Worm (Caenorhabditis elegans) whole organism, L1 larva: Measurements from ENCODE around the gene C46C2.6.
A peak's percentile ranks its signal among the peaks of the same experiment; 100 is the strongest.

Experiments used
- C04F5.9 ChIP-seq: sonication (generic microtip); optimal IDR thresholded peaks from 2 replicates; lab custom pipeline; 2016; ENCODE audit warnings: missing genetic modification characterization, missing compliant biosample characterization
- C16A3.4 ChIP-seq: fragments of 150-350 bp; optimal IDR thresholded peaks from 2 replicates; lab custom pipeline; 2014; ENCODE audit warnings: missing biosample characterization, missing genetic modification characterization
- aly-2 ChIP-seq: fragments of 150-350 bp; optimal IDR thresholded peaks from 2 replicates; lab custom pipeline; 2014; ENCODE audit warnings: missing biosample characterization, missing genetic modification characterization
- ama-1 ChIP-seq: fragments of 150-350 bp; optimal IDR thresholded peaks from 2 replicates; lab custom pipeline; 2014
- blmp-1 ChIP-seq: fragments of 150-350 bp; optimal IDR thresholded peaks from 2 replicates; lab custom pipeline; 2014; ENCODE audit warnings: missing biosample characterization, missing genetic modification characterization
- ceh-8 ChIP-seq: fragments of 200-800 bp; sonication (Bioruptor generic); optimal IDR thresholded peaks from 2 replicates; lab custom pipeline; 2018; ENCODE audit warnings: mild to moderate bottlenecking, missing genetic modification characterization, moderate library complexity, missing compliant biosample characterization
- ceh-82 ChIP-seq, 3 experiments: fragments of 150-350 bp in 1 of 3; sonication (generic microtip) in 2 of 3; optimal IDR thresholded peaks; 2 replicates each; lab custom pipeline; 2014 to 2017; ENCODE audit warnings: missing biosample characterization in 3 of 3, missing genetic modification characterization in 3 of 3
- ces-1 ChIP-seq: fragments of 150-350 bp; optimal IDR thresholded peaks from 2 replicates; lab custom pipeline; 2014; ENCODE audit warnings: missing biosample characterization, missing genetic modification reagents, missing genetic modification characterization
- dpl-1 ChIP-seq, 3 experiments: fragments of 150-350 bp in 2 of 3; sonication (generic microtip) in 1 of 3; optimal IDR thresholded peaks; 2 replicates each; lab custom pipeline; 2014 to 2017; ENCODE audit warnings: missing biosample characterization in 3 of 3, missing genetic modification characterization in 3 of 3, missing genetic modification reagents in 3 of 3
- efl-1 ChIP-seq, 4 experiments: fragments of 150-350 bp; optimal IDR thresholded peaks in 3 of 4; peaks in 1 of 4; 1 replicate in 1 of 4; 2 replicates in 3 of 4; lab custom pipeline; 2014; ENCODE audit warnings: missing biosample characterization in 2 of 4, missing genetic modification characterization in 2 of 4, missing genetic modification reagents in 2 of 4
- egl-27 ChIP-seq, 2 experiments: fragments of 150-350 bp in 1 of 2; sonication (generic microtip); optimal IDR thresholded peaks; 3 replicates each; lab custom pipeline; 2017 to 2018; ENCODE audit warnings: missing biosample characterization in 2 of 2, missing genetic modification characterization in 2 of 2, missing genetic modification reagents in 2 of 2
- fkh-10 ChIP-seq: sonication (generic microtip); optimal IDR thresholded peaks from 2 replicates; lab custom pipeline; 2017; ENCODE audit warnings: missing biosample characterization, missing genetic modification reagents, missing genetic modification characterization
- fkh-4 ChIP-seq: sonication (generic microtip); optimal IDR thresholded peaks from 2 replicates; lab custom pipeline; 2016; ENCODE audit warnings: missing compliant biosample characterization, missing genetic modification characterization, borderline replicate concordance
- fkh-8 ChIP-seq: sonication (generic microtip); optimal IDR thresholded peaks from 2 replicates; lab custom pipeline; 2016; ENCODE audit warnings: mild to moderate bottlenecking, missing genetic modification characterization, missing compliant biosample characterization
- hlh-17 ChIP-seq: fragments of 200-800 bp; sonication (Bioruptor generic); optimal IDR thresholded peaks from 2 replicates; lab custom pipeline; 2018; ENCODE audit warnings: missing genetic modification characterization, mild to moderate bottlenecking, missing compliant biosample characterization, moderate library complexity, borderline replicate concordance
- isw-1 ChIP-seq: fragments of 200-800 bp; sonication (Bioruptor generic); IDR thresholded peaks from 2 replicates; pipeline ENCODE4 v1.3.6; 2022; ENCODE audit warnings: missing genetic modification characterization, missing compliant biosample characterization
- lin-15B ChIP-seq: fragments of 150-350 bp; sonication (generic microtip); optimal IDR thresholded peaks from 3 replicates; lab custom pipeline; 2014; ENCODE audit warnings: missing biosample characterization, missing genetic modification characterization
- lin-35 ChIP-seq, 2 experiments: fragments of 150-350 bp; optimal IDR thresholded peaks; 2 replicates each; lab custom pipeline; 2014; ENCODE audit warnings: missing biosample characterization in 2 of 2, missing genetic modification characterization in 2 of 2, missing genetic modification reagents in 2 of 2
- lir-3 ChIP-seq: sonication (generic microtip); optimal IDR thresholded peaks from 2 replicates; lab custom pipeline; 2016; ENCODE audit warnings: mild to moderate bottlenecking, missing genetic modification characterization, moderate library complexity, missing compliant biosample characterization; ENCODE audit not compliant: poor library complexity
- lsy-2 ChIP-seq, 2 experiments: fragments of 150-350 bp; optimal IDR thresholded peaks; 2 replicates each; lab custom pipeline; 2014; ENCODE audit warnings: missing biosample characterization in 2 of 2, missing genetic modification characterization in 2 of 2
- mdl-1 ChIP-seq, 2 experiments: fragments of 150-350 bp; optimal IDR thresholded peaks; 2 replicates each; lab custom pipeline; 2014 to 2017; ENCODE audit warnings: missing biosample characterization in 2 of 2, missing genetic modification characterization in 2 of 2, inconsistent platforms in 1 of 2
- mef-2 ChIP-seq: fragments of 150-350 bp; optimal IDR thresholded peaks from 2 replicates; lab custom pipeline; 2014; ENCODE audit warnings: missing biosample characterization, missing genetic modification characterization
- mep-1 ChIP-seq: fragments of 150-350 bp; optimal IDR thresholded peaks from 2 replicates; lab custom pipeline; 2014; ENCODE audit warnings: missing biosample characterization, missing genetic modification characterization
- nhr-11 ChIP-seq: fragments of 150-350 bp; optimal IDR thresholded peaks from 2 replicates; lab custom pipeline; 2014; ENCODE audit warnings: missing biosample characterization, missing genetic modification characterization
- nhr-12 ChIP-seq: sonication (generic microtip); optimal IDR thresholded peaks from 2 replicates; lab custom pipeline; 2017; ENCODE audit warnings: missing biosample characterization, missing genetic modification characterization
- nhr-19 ChIP-seq: fragments of 200-800 bp; sonication (Bioruptor generic); conservative IDR thresholded peaks from 2 replicates; pipeline ENCODE4 v1.3.6; 2022; ENCODE audit warnings: missing genetic modification characterization, missing compliant biosample characterization
- nhr-20 ChIP-seq: sonication (generic microtip); optimal IDR thresholded peaks from 2 replicates; lab custom pipeline; 2016; ENCODE audit warnings: mild to moderate bottlenecking, missing genetic modification characterization, missing compliant biosample characterization
- nhr-47 ChIP-seq: sonication (generic microtip); optimal IDR thresholded peaks from 2 replicates; lab custom pipeline; 2016; ENCODE audit warnings: mild to moderate bottlenecking, missing genetic modification characterization, moderate library complexity, missing compliant biosample characterization
- nhr-71 ChIP-seq: sonication (generic microtip); optimal IDR thresholded peaks from 2 replicates; lab custom pipeline; 2016; ENCODE audit warnings: mild to moderate bottlenecking, missing genetic modification characterization, moderate library complexity, missing compliant biosample characterization
- nhr-90 ChIP-seq: sonication (generic microtip); optimal IDR thresholded peaks from 2 replicates; lab custom pipeline; 2016; ENCODE audit warnings: mild to moderate bottlenecking, missing genetic modification characterization, missing compliant biosample characterization; ENCODE audit not compliant: poor library complexity
- pax-3 ChIP-seq: fragments of 200-800 bp; sonication (Bioruptor generic); optimal IDR thresholded peaks from 2 replicates; lab custom pipeline; 2018; ENCODE audit warnings: mild to moderate bottlenecking, missing genetic modification characterization, moderate library complexity, missing compliant biosample characterization
- skn-1 ChIP-seq: fragments of 150-350 bp; optimal IDR thresholded peaks from 2 replicates; lab custom pipeline; 2014; ENCODE audit warnings: missing biosample characterization, missing genetic modification characterization
- snpc-4 ChIP-seq: fragments of 150-350 bp; optimal IDR thresholded peaks from 2 replicates; lab custom pipeline; 2014; ENCODE audit warnings: missing biosample characterization, missing genetic modification characterization
- snu-23 ChIP-seq: sonication (generic microtip); optimal IDR thresholded peaks from 2 replicates; lab custom pipeline; 2016; ENCODE audit warnings: missing genetic modification characterization, missing compliant biosample characterization
- sox-4 ChIP-seq: sonication (generic microtip); optimal IDR thresholded peaks from 2 replicates; lab custom pipeline; 2016; ENCODE audit warnings: missing genetic modification characterization, missing compliant biosample characterization
- sptf-1 ChIP-seq: fragments of 150-350 bp; optimal IDR thresholded peaks from 2 replicates; lab custom pipeline; 2014; ENCODE audit warnings: missing biosample characterization, missing genetic modification characterization
- swsn-7 ChIP-seq: sonication (generic microtip); optimal IDR thresholded peaks from 2 replicates; lab custom pipeline; 2016; ENCODE audit warnings: missing genetic modification characterization, missing compliant biosample characterization
- tbx-2 ChIP-seq: sonication (generic microtip); optimal IDR thresholded peaks from 2 replicates; lab custom pipeline; 2016; ENCODE audit warnings: missing genetic modification characterization, missing compliant biosample characterization
- unc-86 ChIP-seq: sonication (generic microtip); optimal IDR thresholded peaks from 2 replicates; lab custom pipeline; 2016; ENCODE audit warnings: missing genetic modification characterization, missing compliant biosample characterization
- unc-98 ChIP-seq: fragments of 200-800 bp; sonication (Bioruptor generic); IDR thresholded peaks from 2 replicates; pipeline ENCODE4 v1.3.6; 2022; ENCODE audit warnings: missing genetic modification characterization, missing compliant biosample characterization
- xbp-1 ChIP-seq: sonication (generic microtip); optimal IDR thresholded peaks from 2 replicates; lab custom pipeline; 2016; ENCODE audit warnings: missing genetic modification characterization, missing compliant biosample characterization
- ztf-11 ChIP-seq, 2 experiments: sonication (generic microtip); optimal IDR thresholded peaks; 2 replicates each; lab custom pipeline; 2016 to 2017; ENCODE audit warnings: missing genetic modification characterization in 2 of 2, missing biosample characterization in 1 of 2, missing compliant biosample characterization in 1 of 2

C46C2.6 gene

DNA sequence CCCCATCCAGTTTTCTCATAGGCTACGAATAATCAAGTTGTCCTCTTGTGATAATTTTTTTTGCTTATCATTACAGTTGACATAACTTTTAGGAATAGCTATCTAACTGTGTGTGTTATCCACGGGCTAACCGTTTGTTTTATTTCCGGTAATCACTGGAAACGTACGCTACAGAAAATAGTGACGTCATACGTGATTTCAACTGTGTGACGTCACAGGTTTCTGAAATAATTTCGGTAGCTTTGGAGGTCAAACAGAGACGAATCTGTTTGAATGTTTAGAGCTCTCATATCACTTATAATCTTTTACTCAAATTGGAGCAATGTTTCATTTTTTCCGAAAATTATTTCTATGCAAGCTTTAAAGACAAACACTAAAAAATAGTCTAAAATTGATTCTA, 44.6 kb downstream of the C46C2.6 start:
- TF ChIP-seq fkh-8 (tag; lab: Kevin White, UChicago) (no peak), fkh-4 (no peak), egl-27 (tag; optimal IDR thresholded peaks at IDR 0.05; lab: Kevin White, UChicago) (no peak), sox-4 (tag; lab: Kevin White, UChicago) (no peak)

DNA sequence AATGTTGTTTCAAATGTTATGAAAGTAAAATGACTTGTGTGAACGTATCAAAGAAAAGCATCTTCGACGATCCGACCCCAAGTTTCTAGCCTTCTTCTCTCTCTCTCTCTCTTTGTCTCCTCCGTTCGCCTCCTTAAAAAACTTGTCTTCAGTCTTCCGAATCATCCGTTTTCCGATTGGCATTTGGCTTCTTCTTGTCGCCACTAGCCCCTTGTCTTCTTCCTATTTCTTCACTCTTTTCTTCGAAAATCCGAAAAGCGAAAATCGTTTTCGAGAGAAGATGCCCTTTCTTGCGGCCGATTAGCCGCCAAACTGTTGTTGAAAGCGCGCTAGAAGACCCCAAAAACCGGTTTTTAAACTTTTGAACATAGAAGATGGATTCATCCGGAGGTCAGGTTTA, 46.3 kb downstream of the C46C2.6 start:
- TF ChIP-seq mdl-1 (tag; optimal IDR thresholded peaks at IDR 0.05; lab: Kevin White, UChicago) = no peak
- no peak for TF ChIP-seq nhr-12
- peak; percentile 11 for TF ChIP-seq ama-1 (lab: Kevin White, UChicago)
- peak; percentile 93 for TF ChIP-seq blmp-1 (tag; lab: Kevin White, UChicago)
- no peak for TF ChIP-seq nhr-11 (tag; lab: Kevin White, UChicago)

DNA sequence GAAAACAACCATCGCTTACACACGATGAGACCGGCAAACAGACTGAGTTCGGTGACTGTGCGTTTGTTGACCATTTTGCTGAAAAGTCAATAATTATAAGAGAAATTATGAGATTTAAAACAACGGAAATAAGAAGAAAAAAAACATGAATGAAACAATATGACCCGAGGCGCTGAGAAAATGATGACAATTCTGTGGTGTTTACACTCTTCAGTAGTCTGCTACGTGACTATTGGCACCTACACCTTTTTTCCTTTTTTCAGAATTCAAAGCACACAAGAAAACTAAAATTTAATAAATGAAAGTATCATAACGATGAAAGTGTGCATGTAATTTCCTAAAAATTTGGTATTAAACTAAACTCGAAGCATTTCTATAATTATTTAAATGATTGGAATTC, 47.5 kb downstream of the C46C2.6 start, which contains the start of gene Y11D7A.10:
Y11D7A.10 (minus strand) TSS at position 82 of the 400 bp plus-strand sequence.
- TF ChIP-seq lin-15B (tag; lab: Kevin White, UChicago) (no peak), fkh-4 (no peak), ces-1 (GFP tag; lab: Kevin White, UChicago) (no peak), efl-1 (optimal IDR thresholded peaks at IDR 0.05; lab: Kevin White, UChicago) (no peak), efl-1 (GFP tag; optimal IDR thresholded peaks at IDR 0.05 in 1 of 2; lab: Kevin White, UChicago) (no peak), skn-1 (peak; percentile 60), lin-35 (GFP tag; optimal IDR thresholded peaks at IDR 0.05; lab: Kevin White, UChicago) (peak in 1 of 2 experiments; percentile 2), pax-3 (tag; lab: Kevin White, UChicago) (no peak), C16A3.4 (tag; lab: Kevin White, UChicago) (no peak)

DNA sequence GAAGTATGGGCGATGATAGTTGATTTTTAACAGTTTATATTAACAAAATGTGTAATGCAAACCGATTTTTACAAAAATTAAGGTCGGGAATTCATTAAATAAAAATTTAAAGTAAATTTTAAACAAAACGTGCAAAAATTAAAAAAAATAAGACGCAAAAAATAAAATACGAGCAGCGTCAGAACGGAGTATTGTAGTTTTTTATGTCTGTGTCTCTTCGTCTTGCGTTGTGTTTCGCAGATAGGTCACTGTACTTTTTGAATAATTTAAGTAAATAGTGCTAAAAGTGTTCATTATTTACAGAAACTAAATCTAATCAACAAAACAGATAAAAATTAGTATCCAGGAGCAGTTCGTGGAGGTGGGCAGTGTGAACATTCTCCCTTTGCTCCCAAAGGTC, 48.1 kb downstream of the C46C2.6 start:
- peak; percentile 21; the same call in 1 of the 2 replicates for TF ChIP-seq nhr-19 (GFP tag; lab: Robert Waterston, UW)
- no peak for TF ChIP-seq mef-2
- peak; percentile 38 for TF ChIP-seq nhr-20 (tag; lab: Kevin White, UChicago)
- TF ChIP-seq nhr-90 (tag; lab: Kevin White, UChicago) = peak; percentile 18
- no peak for TF ChIP-seq ztf-11 (tag; optimal IDR thresholded peaks at IDR 0.05; lab: Kevin White, UChicago)
- peak; percentile 37 for TF ChIP-seq nhr-47
- TF ChIP-seq snpc-4 (tag; lab: Kevin White, UChicago) = no peak
- TF ChIP-seq xbp-1 (tag; lab: Kevin White, UChicago) = peak; percentile 56
- TF ChIP-seq blmp-1 (tag; lab: Kevin White, UChicago) = peak; percentile 38
- no peak for TF ChIP-seq nhr-12
- peak in 1 of 3 experiments; percentile 7 for TF ChIP-seq ceh-82 (tag; optimal IDR thresholded peaks at IDR 0.05; lab: Kevin White, UChicago)
- peak; percentile 61 for TF ChIP-seq mep-1 (tag; lab: Kevin White, UChicago)
- TF ChIP-seq hlh-17 (GFP tag; lab: Kevin White, UChicago) = no peak
- peak; percentile 60 for TF ChIP-seq snu-23 (GFP tag; lab: Kevin White, UChicago)
- peak in 2 of 3 experiments; percentile 26 to 59 for TF ChIP-seq dpl-1 (GFP tag; optimal IDR thresholded peaks at IDR 0.05; lab: Kevin White, UChicago)
- TF ChIP-seq unc-98 (GFP tag; lab: Robert Waterston, UW) = no peak
- TF ChIP-seq aly-2 (tag; lab: Kevin White, UChicago) = peak; percentile 31
- TF ChIP-seq unc-86 (tag; lab: Kevin White, UChicago) = no peak
- peak; percentile 60 to 71 for TF ChIP-seq lsy-2 (tag; optimal IDR thresholded peaks at IDR 0.05; lab: Kevin White, UChicago)
- TF ChIP-seq lin-35 (GFP tag; optimal IDR thresholded peaks at IDR 0.05; lab: Kevin White, UChicago) = peak; percentile 43 to 56
- no peak for TF ChIP-seq isw-1
- no peak for TF ChIP-seq lir-3 (tag; lab: Kevin White, UChicago)
- TF ChIP-seq C04F5.9 (tag; lab: Kevin White, UChicago) = no peak
- peak; percentile 36 for TF ChIP-seq tbx-2 (tag; lab: Kevin White, UChicago)
- peak; percentile 43 for TF ChIP-seq swsn-7 (tag; lab: Kevin White, UChicago)
- no peak for TF ChIP-seq sptf-1 (tag; lab: Kevin White, UChicago)
- TF ChIP-seq nhr-71 (tag; lab: Kevin White, UChicago) = peak; percentile 63
- TF ChIP-seq fkh-10 (GFP tag; lab: Kevin White, UChicago) = no peak
- peak; percentile 47 to 62 for TF ChIP-seq efl-1 (optimal IDR thresholded peaks at IDR 0.05; lab: Kevin White, UChicago)
- peak; percentile 54 to 90 for TF ChIP-seq efl-1 (GFP tag; optimal IDR thresholded peaks at IDR 0.05 in 1 of 2; lab: Kevin White, UChicago)
- TF ChIP-seq skn-1 = peak; percentile 48
- no peak for TF ChIP-seq ceh-8
